Fruit fly (Drosophila melanogaster) whole organism, pupa: ENCODE results near the gene CG18662.

Experiments
- CG10348 ChIP-seq: fragments of 200-800 bp; sonication (Bioruptor generic); IDR thresholded peaks from 2 replicates; pipeline ENCODE4 v1.3.6; 2022; ENCODE audit warnings: missing biosample characterization, missing genetic modification characterization
- CG13204 ChIP-seq: fragments of 200-800 bp; sonication (Bioruptor generic); optimal IDR thresholded peaks from 2 replicates; lab custom pipeline; 2018; ENCODE audit warnings: missing biosample characterization, mild to moderate bottlenecking, missing genetic modification characterization, moderate library complexity
- CG15710 ChIP-seq: fragments of 200-800 bp; sonication (Bioruptor generic); optimal IDR thresholded peaks from 2 replicates; lab custom pipeline; 2018; ENCODE audit warnings: missing biosample characterization, mild to moderate bottlenecking, missing genetic modification characterization, moderate library complexity
- CG17806 ChIP-seq: fragments of 200-800 bp; sonication (Bioruptor generic); optimal IDR thresholded peaks from 2 replicates; lab custom pipeline; 2018; ENCODE audit warnings: missing biosample characterization, mild to moderate bottlenecking, missing genetic modification characterization, moderate library complexity
- CG32121 ChIP-seq: fragments of 200-800 bp; sonication (Bioruptor generic); IDR thresholded peaks from 2 replicates; pipeline ENCODE4 v1.3.6; 2022; ENCODE audit warnings: missing biosample characterization, missing genetic modification characterization
- CG4496 ChIP-seq: fragments of 200-800 bp; sonication (Bioruptor generic); IDR thresholded peaks from 3 replicates; pipeline ENCODE4 v1.3.6; 2022; ENCODE audit warnings: missing biosample characterization, missing genetic modification characterization
- CG8301 ChIP-seq: fragments of 200-800 bp; sonication (Bioruptor generic); optimal IDR thresholded peaks from 2 replicates; lab custom pipeline; 2018; ENCODE audit warnings: missing biosample characterization, mild to moderate bottlenecking, missing genetic modification characterization
- CG9948 ChIP-seq: fragments of 200-800 bp; sonication (Bioruptor generic); optimal IDR thresholded peaks from 2 replicates; lab custom pipeline; 2018; ENCODE audit warnings: missing biosample characterization, mild to moderate bottlenecking, missing genetic modification characterization, moderate library complexity
- EcR ChIP-seq: fragments of 200-800 bp; sonication (Bioruptor generic); optimal IDR thresholded peaks from 3 replicates; lab custom pipeline; 2019; ENCODE audit warnings: missing biosample characterization, missing genetic modification characterization, mild to moderate bottlenecking, moderate library complexity, missing genetic modification reagents
- Pif1A ChIP-seq: fragments of 200-800 bp; sonication (Bioruptor generic); optimal IDR thresholded peaks from 3 replicates; lab custom pipeline; 2016; ENCODE audit warnings: missing biosample characterization, missing genetic modification characterization
- Pif1B ChIP-seq: fragments of 200-800 bp; sonication (Bioruptor generic); optimal IDR thresholded peaks from 3 replicates; lab custom pipeline; 2016; ENCODE audit warnings: missing biosample characterization, missing genetic modification characterization
- fd96Ca ChIP-seq: fragments of 200-800 bp; sonication (Bioruptor generic); IDR thresholded peaks from 3 replicates; pipeline ENCODE4 v1.3.6; 2022; ENCODE audit warnings: missing biosample characterization, missing genetic modification characterization
- gl ChIP-seq: fragments of 200-800 bp; sonication (Bioruptor generic); optimal IDR thresholded peaks from 2 replicates; lab custom pipeline; 2018; ENCODE audit warnings: missing biosample characterization, mild to moderate bottlenecking, missing genetic modification characterization
- rn ChIP-seq: fragments of 200-800 bp; sonication (Bioruptor generic); IDR thresholded peaks from 2 replicates; pipeline ENCODE4 v1.3.6; 2022; ENCODE audit warnings: missing biosample characterization, missing genetic modification characterization

- TF ChIP-seq gl (tag; lab: Kevin White, UChicago) (no peak), CG13204 (GFP tag; lab: Kevin White, UChicago) (no peak), CG17806 (tag; lab: Kevin White, UChicago) (no peak), EcR (GFP tag; lab: Kevin White, UChicago) (no peak), CG4496 (no peak), rn (GFP tag; lab: Robert Waterston, UW) (no peak), Pif1A (GFP tag; lab: Kevin White, UChicago) (no peak), Pif1B (no peak), CG9948 (tag; lab: Kevin White, UChicago) (no peak), fd96Ca (GFP tag; lab: Robert Waterston, UW) (no peak), CG10348 (GFP tag; lab: Robert Waterston, UW) (no peak), CG15710 (tag; lab: Kevin White, UChicago) (no peak), CG32121 (no peak), CG8301 (no peak)
These were observed 39.8 kb upstream of the CG18662 start for dm6 chr2L:8940680-8941079.
